Worm (Caenorhabditis elegans) whole organism, late embryonic: ENCODE results near the gene srg-16.

Experiments
- C08G9.2 ChIP-seq: sonication (generic microtip); optimal IDR thresholded peaks from 2 replicates; lab custom pipeline; 2016; ENCODE audit warnings: mild to moderate bottlenecking, missing genetic modification characterization, moderate library complexity, missing compliant biosample characterization
- F13H6.1 ChIP-seq: sonication (generic microtip); optimal IDR thresholded peaks from 2 replicates; lab custom pipeline; 2016; ENCODE audit warnings: missing genetic modification characterization, missing compliant biosample characterization
- K02D7.2 ChIP-seq: sonication (generic microtip); optimal IDR thresholded peaks from 2 replicates; lab custom pipeline; 2017; ENCODE audit warnings: mild to moderate bottlenecking, missing genetic modification characterization, missing compliant biosample characterization
- T23F11.4 ChIP-seq: fragments of 200-800 bp; sonication (Bioruptor generic); optimal IDR thresholded peaks from 2 replicates; lab custom pipeline; 2018; ENCODE audit warnings: mild to moderate bottlenecking, missing genetic modification characterization, missing compliant biosample characterization
- Y22D7AL.16 ChIP-seq: sonication (generic microtip); optimal IDR thresholded peaks from 2 replicates; lab custom pipeline; 2016; ENCODE audit warnings: missing genetic modification characterization, missing compliant biosample characterization
- ceh-14 ChIP-seq: sonication (generic microtip); optimal IDR thresholded peaks from 2 replicates; lab custom pipeline; 2016; ENCODE audit warnings: missing genotype, missing genetic modification characterization, missing compliant biosample characterization
- ceh-18 ChIP-seq: sonication (generic microtip); optimal IDR thresholded peaks from 2 replicates; lab custom pipeline; 2016; ENCODE audit warnings: missing genetic modification characterization, missing compliant biosample characterization
- ceh-30 ChIP-seq: fragments of 150-350 bp; optimal IDR thresholded peaks from 2 replicates; lab custom pipeline; 2014; ENCODE audit warnings: missing biosample characterization, missing genetic modification characterization
- ceh-34 ChIP-seq: sonication (generic microtip); optimal IDR thresholded peaks from 2 replicates; lab custom pipeline; 2016; ENCODE audit warnings: mild to moderate bottlenecking, missing genetic modification characterization, missing compliant biosample characterization
- ceh-48 ChIP-seq: sonication (generic microtip); optimal IDR thresholded peaks from 2 replicates; lab custom pipeline; 2016; ENCODE audit warnings: missing genetic modification characterization, inconsistent platforms, missing compliant biosample characterization
- ceh-6 ChIP-seq: fragments of 200-800 bp; sonication (Bioruptor generic); optimal IDR thresholded peaks from 2 replicates; lab custom pipeline; 2018; ENCODE audit warnings: mild to moderate bottlenecking, missing genetic modification characterization, missing compliant biosample characterization
- che-1 ChIP-seq: sonication (generic microtip); optimal IDR thresholded peaks from 2 replicates; lab custom pipeline; 2016; ENCODE audit warnings: mild to moderate bottlenecking, missing genetic modification characterization, missing compliant biosample characterization
- elt-2 ChIP-seq: sonication (generic microtip); optimal IDR thresholded peaks from 2 replicates; lab custom pipeline; 2016; ENCODE audit warnings: missing genetic modification reagents, missing genetic modification characterization, missing compliant biosample characterization
- eyg-1 ChIP-seq: sonication (generic microtip); optimal IDR thresholded peaks from 2 replicates; lab custom pipeline; 2016; ENCODE audit warnings: missing genotype, missing genetic modification characterization, missing compliant biosample characterization
- fkh-10 ChIP-seq: fragments of 150-350 bp; optimal IDR thresholded peaks from 2 replicates; lab custom pipeline; 2014; ENCODE audit warnings: missing biosample characterization, missing genetic modification reagents, missing genetic modification characterization
- fkh-6 ChIP-seq: sonication (generic microtip); optimal IDR thresholded peaks from 2 replicates; lab custom pipeline; 2016; ENCODE audit warnings: missing genetic modification characterization, missing compliant biosample characterization
- gmeb-2 ChIP-seq: sonication (generic microtip); optimal IDR thresholded peaks from 2 replicates; lab custom pipeline; 2016; ENCODE audit warnings: missing genetic modification characterization, inconsistent platforms, missing compliant biosample characterization
- hlh-13 ChIP-seq: fragments of 200-800 bp; sonication (Bioruptor generic); optimal IDR thresholded peaks from 2 replicates; lab custom pipeline; 2018; ENCODE audit warnings: mild to moderate bottlenecking, missing genetic modification characterization, missing compliant biosample characterization
- hlh-15 ChIP-seq: sonication (generic microtip); optimal IDR thresholded peaks from 2 replicates; lab custom pipeline; 2016; ENCODE audit warnings: missing genetic modification characterization, missing compliant biosample characterization
- hlh-8 ChIP-seq: sonication (generic microtip); optimal IDR thresholded peaks from 2 replicates; lab custom pipeline; 2016; ENCODE audit warnings: missing genotype, missing genetic modification characterization, missing compliant biosample characterization
- nhr-232 ChIP-seq: sonication (generic microtip); optimal IDR thresholded peaks from 2 replicates; lab custom pipeline; 2016; ENCODE audit warnings: missing genetic modification characterization, missing compliant biosample characterization
- npax-4 ChIP-seq: sonication (generic microtip); optimal IDR thresholded peaks from 2 replicates; lab custom pipeline; 2016; ENCODE audit warnings: missing genetic modification characterization, missing compliant biosample characterization
- pat-9 ChIP-seq: fragments of 200-800 bp; sonication (Bioruptor generic); optimal IDR thresholded peaks from 2 replicates; lab custom pipeline; 2018; ENCODE audit warnings: mild to moderate bottlenecking, missing genetic modification characterization, moderate library complexity, missing compliant biosample characterization
- pax-1 ChIP-seq: fragments of 150-350 bp; optimal IDR thresholded peaks from 2 replicates; lab custom pipeline; 2014; ENCODE audit warnings: missing biosample characterization, missing genetic modification characterization
- pqm-1 ChIP-seq: sonication (generic microtip); optimal IDR thresholded peaks from 2 replicates; lab custom pipeline; 2016; ENCODE audit warnings: missing genetic modification characterization, missing compliant biosample characterization
- pros-1 ChIP-seq: fragments of 150-350 bp; optimal IDR thresholded peaks from 2 replicates; lab custom pipeline; 2014; ENCODE audit warnings: missing biosample characterization, missing genetic modification reagents, missing genetic modification characterization
- ref-2 ChIP-seq: sonication (generic microtip); optimal IDR thresholded peaks from 2 replicates; lab custom pipeline; 2016; ENCODE audit warnings: missing genetic modification characterization, missing compliant biosample characterization
- sox-2 ChIP-seq: fragments of 200-800 bp; sonication (Bioruptor generic); IDR thresholded peaks from 2 replicates; pipeline ENCODE4 v1.3.6; 2022; ENCODE audit warnings: missing genetic modification reagents, missing genetic modification characterization, missing compliant biosample characterization
- sox-4 ChIP-seq: sonication (generic microtip); optimal IDR thresholded peaks from 2 replicates; lab custom pipeline; 2017; ENCODE audit warnings: mild to moderate bottlenecking, missing genetic modification characterization, inconsistent platforms, missing compliant biosample characterization
- syd-9 ChIP-seq: sonication (generic microtip); optimal IDR thresholded peaks from 2 replicates; lab custom pipeline; 2016; ENCODE audit warnings: mild to moderate bottlenecking, missing genetic modification characterization, moderate library complexity, missing compliant biosample characterization
- tbx-2 ChIP-seq: sonication (generic microtip); optimal IDR thresholded peaks from 2 replicates; lab custom pipeline; 2016; ENCODE audit warnings: missing genetic modification characterization, missing compliant biosample characterization
- unc-3 ChIP-seq, 2 experiments: fragments of 200-800 bp in 1 of 2; sonication (Bioruptor generic) in 1 of 2; sonication (generic microtip) in 1 of 2; conservative IDR thresholded peaks in 1 of 2; optimal IDR thresholded peaks in 1 of 2; 2 replicates each; pipeline versions ENCODE4 v1.3.6 to Lab custom; 2016 to 2022; ENCODE audit warnings: missing compliant biosample characterization in 2 of 2, missing genetic modification characterization in 2 of 2, missing genetic modification reagents in 1 of 2
- unc-42 ChIP-seq: sonication (generic microtip); optimal IDR thresholded peaks from 2 replicates; lab custom pipeline; 2016; ENCODE audit warnings: missing genotype, missing genetic modification characterization, missing compliant biosample characterization
- zip-5 ChIP-seq: sonication (generic microtip); optimal IDR thresholded peaks from 2 replicates; lab custom pipeline; 2016; ENCODE audit warnings: missing genetic modification characterization, missing compliant biosample characterization

srg-16 gene

DNA sequence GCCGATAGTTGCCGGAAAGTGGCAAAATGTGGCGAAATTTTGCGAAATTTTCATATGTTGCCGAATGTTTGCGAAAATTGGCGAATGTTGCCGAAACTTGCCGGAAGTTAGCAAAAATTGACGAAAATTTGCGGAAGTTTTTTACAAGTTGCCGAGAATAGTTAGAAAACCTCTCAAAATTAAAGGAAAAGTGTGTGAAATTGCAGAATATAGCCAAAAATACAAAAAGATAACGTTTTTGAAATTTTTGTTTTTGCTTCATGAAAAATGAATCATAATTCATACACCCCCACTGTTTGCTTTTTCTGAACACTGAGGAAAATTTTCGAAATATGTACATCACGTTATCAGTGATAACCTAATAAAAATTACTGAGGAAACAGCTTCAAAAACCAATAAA, 14.7 kb downstream of the srg-16 start:
- TF ChIP-seq ref-2: no peak
- no peak for TF ChIP-seq nhr-232 (tag; lab: Kevin White, UChicago)
- TF ChIP-seq pros-1 (tag; lab: Kevin White, UChicago): no peak
- TF ChIP-seq elt-2 (tag; lab: Kevin White, UChicago): no peak
- TF ChIP-seq hlh-13 (GFP tag; lab: Kevin White, UChicago): no peak
- no peak for TF ChIP-seq ceh-14 (tag; lab: Kevin White, UChicago)
- TF ChIP-seq ceh-30 (tag; lab: Kevin White, UChicago): no peak

DNA sequence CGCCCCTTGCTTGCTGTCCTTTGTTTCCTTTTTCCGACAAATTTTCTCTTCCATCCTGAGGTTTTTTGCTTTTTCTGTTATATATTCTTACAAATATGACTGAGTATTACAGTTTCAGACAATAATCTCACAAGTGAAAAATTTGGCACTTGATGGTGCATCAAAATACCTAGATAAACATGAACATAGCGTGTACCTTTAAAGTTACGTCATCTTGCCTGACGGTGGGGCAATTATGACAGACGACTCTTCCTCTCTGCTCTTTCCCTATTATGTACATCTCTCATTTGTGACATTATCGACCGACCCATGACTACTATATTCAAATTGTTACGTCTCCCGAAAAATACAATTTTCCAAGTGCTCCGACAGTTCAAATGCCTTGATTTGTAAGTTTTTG, 15.7 kb downstream of the srg-16 start, which contains the start of gene fbxb-102:
Gene fbxb-102, plus strand, starts transcription at position 301 of the 400 bp plus-strand sequence.
- TF ChIP-seq C08G9.2 (tag; lab: Kevin White, UChicago) (no peak), fkh-6 (tag; lab: Kevin White, UChicago) (no peak), Y22D7AL.16 (tag; lab: Kevin White, UChicago) (no peak), ceh-6 (no peak), che-1 (tag; lab: Kevin White, UChicago) (no peak), gmeb-2 (no peak), K02D7.2 (tag; lab: Kevin White, UChicago) (no peak), hlh-8 (tag; lab: Kevin White, UChicago) (no peak)

DNA sequence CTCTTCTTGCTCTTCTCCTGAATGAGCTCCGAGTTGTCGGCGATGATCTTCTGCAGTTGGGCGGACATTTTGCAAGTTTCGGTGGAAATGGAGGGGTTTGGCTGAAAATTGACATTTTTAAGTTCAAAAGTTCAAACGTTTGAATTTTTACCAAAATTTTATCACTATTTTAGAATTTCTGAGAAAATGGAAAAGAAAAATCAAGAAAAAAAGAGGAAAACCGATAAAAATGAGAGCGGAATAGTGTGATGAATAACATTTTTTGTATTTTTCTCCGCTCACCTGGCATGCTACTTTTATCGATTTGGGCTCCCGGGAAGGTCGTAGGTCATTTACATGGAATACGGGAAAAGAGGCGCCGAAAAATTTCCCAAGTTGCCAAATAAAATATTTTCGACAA, 18.1 kb downstream of the srg-16 start, which contains the start of gene F15A4.10:
Gene F15A4.10, minus strand, starts transcription at position 101 of the 400 bp plus-strand sequence.
- TF ChIP-seq ceh-34 (tag; lab: Kevin White, UChicago): no peak
- no peak for TF ChIP-seq pax-1
- no peak for TF ChIP-seq eyg-1 (tag; lab: Kevin White, UChicago)
- no peak for TF ChIP-seq hlh-15 (tag; lab: Kevin White, UChicago)
- TF ChIP-seq F13H6.1 (tag; lab: Kevin White, UChicago): no peak
- TF ChIP-seq fkh-10 (GFP tag; lab: Kevin White, UChicago): no peak
- no peak for TF ChIP-seq unc-3 (GFP tag; conservative IDR thresholded peaks at IDR 0.05; lab: Robert Waterston, UW)
- TF ChIP-seq unc-3 (tag; optimal IDR thresholded peaks at IDR 0.05; lab: Kevin White, UChicago): no peak
- no peak for TF ChIP-seq ceh-18 (tag; lab: Kevin White, UChicago)
- TF ChIP-seq syd-9 (tag; lab: Kevin White, UChicago): no peak
- TF ChIP-seq zip-5: no peak

DNA sequence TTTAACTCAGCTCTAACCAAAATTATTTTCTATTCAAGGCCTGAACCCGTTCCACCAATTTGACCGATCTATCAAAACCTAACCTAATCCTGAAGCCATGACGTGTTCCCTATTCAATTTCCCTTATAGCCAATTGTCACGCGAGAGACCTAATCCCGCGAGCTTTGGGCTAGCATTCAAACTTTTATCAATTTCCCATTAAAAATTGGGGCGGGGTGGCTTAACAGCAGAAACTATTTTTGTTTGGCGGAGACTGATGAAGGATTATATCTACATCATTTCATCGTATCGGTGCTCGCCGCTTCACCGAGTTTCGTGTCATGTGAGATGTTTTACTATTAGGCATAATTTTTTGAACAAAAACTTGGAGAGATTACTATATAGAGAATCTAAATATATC, 21.9 kb downstream of the srg-16 start:
- no peak for TF ChIP-seq T23F11.4 (GFP tag; lab: Kevin White, UChicago)
- TF ChIP-seq sox-4 (tag; lab: Kevin White, UChicago): no peak
- no peak for TF ChIP-seq sox-2 (GFP tag; lab: Robert Waterston, UW)

DNA sequence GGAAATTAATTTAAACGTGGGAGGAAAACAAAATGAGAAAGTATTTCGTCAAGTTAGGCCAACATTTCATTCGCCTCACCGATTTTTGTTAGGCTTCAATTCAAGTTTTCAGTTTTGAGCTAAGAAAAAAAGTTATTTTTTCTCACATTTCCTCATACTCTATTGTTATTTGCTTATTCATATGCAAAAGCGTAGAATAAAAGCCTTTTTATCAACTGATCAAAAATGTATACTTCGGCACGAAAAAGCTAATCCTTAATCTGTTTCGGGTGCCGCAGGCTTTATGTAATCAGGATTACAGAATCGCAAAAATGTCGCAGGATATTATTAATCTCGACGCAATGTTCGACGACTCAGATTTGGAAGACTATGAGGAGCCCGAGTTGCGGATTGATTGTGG, 23.0 kb downstream of the srg-16 start, which contains the start of gene T21B4.15:
Gene T21B4.15, plus strand, starts transcription at position 301 of the 400 bp plus-strand sequence.
- TF ChIP-seq tbx-2 (tag; lab: Kevin White, UChicago) (no peak), pat-9 (tag; lab: Kevin White, UChicago) (no peak), ceh-48 (tag; lab: Kevin White, UChicago) (no peak), pqm-1 (tag; lab: Kevin White, UChicago) (no peak), ref-2 (no peak), Y22D7AL.16 (tag; lab: Kevin White, UChicago) (no peak), hlh-13 (GFP tag; lab: Kevin White, UChicago) (no peak), T23F11.4 (GFP tag; lab: Kevin White, UChicago) (no peak), npax-4 (tag; lab: Kevin White, UChicago) (no peak), unc-42 (no peak)
